Fruit fly (Drosophila melanogaster): Measurements from ENCODE around the gene pim.

Gene pim

DNA sequence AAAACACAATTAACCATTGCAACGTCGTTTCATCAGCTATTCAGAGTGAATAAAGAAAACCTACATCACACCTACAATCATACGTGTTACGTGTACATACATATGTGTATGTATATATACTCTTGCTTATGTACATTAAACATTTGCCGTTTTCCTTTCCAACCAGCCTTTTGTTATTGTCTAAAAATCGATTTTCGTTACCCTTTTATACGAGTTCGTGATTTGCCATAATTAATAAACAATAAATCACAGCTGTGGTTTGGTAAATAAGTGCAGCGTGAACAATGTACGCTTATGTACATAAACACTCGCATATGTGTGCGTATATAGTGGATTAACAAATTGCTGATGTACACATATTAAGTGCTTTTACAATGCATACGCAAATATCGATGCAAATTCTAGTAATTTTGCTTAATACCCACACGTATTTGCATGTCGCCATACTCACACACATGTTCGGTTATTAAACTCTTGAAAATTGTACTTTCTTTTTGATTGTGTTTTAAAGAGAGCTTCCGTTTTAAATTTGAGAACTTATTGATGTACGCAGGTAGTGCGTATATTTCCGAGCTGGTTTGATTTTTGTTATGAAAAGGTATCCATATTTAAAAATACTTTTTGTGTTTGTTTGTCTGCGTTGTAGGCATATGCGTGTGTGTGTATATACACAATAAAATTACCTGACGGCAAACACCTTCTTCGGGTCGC is 34.2 kb downstream of the pim start:
- no peak for TF ChIP-seq h (GFP tag; optimal IDR thresholded peaks at IDR 0.05)
- no peak for TF ChIP-seq usp (GFP tag; optimal IDR thresholded peaks at IDR 0.05)
- TF ChIP-seq dmrt93B (GFP tag; optimal IDR thresholded peaks at IDR 0.05), result no peak
- TF ChIP-seq CrebA (GFP tag; optimal IDR thresholded peaks at IDR 0.05; ENCODE audit: borderline replicate concordance), result no peak
- no peak for TF ChIP-seq Dif (GFP tag; optimal IDR thresholded peaks at IDR 0.05; ENCODE audit: partially characterized antibody)
- no peak for TF ChIP-seq CG32264 (GFP tag; optimal IDR thresholded peaks at IDR 0.05)
- no peak for TF ChIP-seq GATAd (GFP tag; optimal IDR thresholded peaks at IDR 0.05)
- peak; percentile 4 for TF ChIP-seq tai (GFP tag; optimal IDR thresholded peaks at IDR 0.05)
- no peak for TF ChIP-seq sage (GFP tag; optimal IDR thresholded peaks at IDR 0.05)
- no peak for TF ChIP-seq Hr83 (GFP tag; optimal IDR thresholded peaks at IDR 0.05; ENCODE audit: poor library complexity, severe bottlenecking)
- TF ChIP-seq br (GFP tag; optimal IDR thresholded peaks at IDR 0.05), result no peak
- TF ChIP-seq Jra (GFP tag; optimal IDR thresholded peaks at IDR 0.05), result peak; percentile 36
- TF ChIP-seq ey (GFP tag; optimal IDR thresholded peaks at IDR 0.05), result no peak
- TF ChIP-seq fru (GFP tag; optimal IDR thresholded peaks at IDR 0.05), result no peak

DNA sequence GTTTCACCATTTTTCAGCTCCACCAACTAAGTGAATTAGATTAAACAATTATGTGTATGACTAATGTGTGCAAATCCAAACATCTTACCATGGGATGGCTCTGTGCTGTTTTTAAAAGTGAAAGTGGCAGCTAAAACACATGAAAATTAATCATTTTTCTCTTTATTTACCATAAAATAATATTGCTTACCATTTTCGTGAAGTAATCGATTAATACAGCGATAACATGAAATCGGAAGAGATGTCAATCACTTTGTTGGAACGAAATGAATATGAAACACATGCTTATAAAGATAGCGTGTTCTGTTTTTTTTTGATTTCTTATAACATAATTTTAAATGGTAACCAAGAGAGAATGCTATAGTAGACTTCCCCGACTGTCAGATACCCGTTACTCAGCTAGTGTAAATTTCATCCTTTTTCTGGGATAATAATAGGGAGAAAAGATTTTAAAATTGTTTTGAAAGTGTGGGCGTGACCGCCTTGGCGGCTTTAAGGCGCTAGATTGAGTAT is 41.1 kb downstream of the pim start:
- TF ChIP-seq woc (GFP tag; optimal IDR thresholded peaks at IDR 0.05) (peak; percentile 40), CG32264 (GFP tag; optimal IDR thresholded peaks at IDR 0.05) (no peak), Hr78 (GFP tag; optimal IDR thresholded peaks at IDR 0.05) (no peak), h (GFP tag; optimal IDR thresholded peaks at IDR 0.05) (no peak), N (GFP tag; optimal IDR thresholded peaks at IDR 0.05) (no peak), sage (GFP tag; optimal IDR thresholded peaks at IDR 0.05) (no peak), dsf (GFP tag; optimal IDR thresholded peaks at IDR 0.05; ENCODE audit: borderline replicate concordance) (no peak), Myc (optimal IDR thresholded peaks at IDR 0.05) (peak; percentile 7), Hnf4 (GFP tag; optimal IDR thresholded peaks at IDR 0.05) (no peak), Sp1 (GFP tag; optimal IDR thresholded peaks at IDR 0.05) (no peak), brk (GFP tag; optimal IDR thresholded peaks at IDR 0.05) (no peak), HLH106 (tag; optimal IDR thresholded peaks at IDR 0.05) (no peak), ey (GFP tag; optimal IDR thresholded peaks at IDR 0.05) (no peak), Dfd (GFP tag; optimal IDR thresholded peaks at IDR 0.05) (no peak), rgr (GFP tag; optimal IDR thresholded peaks at IDR 0.05) (no peak)

DNA sequence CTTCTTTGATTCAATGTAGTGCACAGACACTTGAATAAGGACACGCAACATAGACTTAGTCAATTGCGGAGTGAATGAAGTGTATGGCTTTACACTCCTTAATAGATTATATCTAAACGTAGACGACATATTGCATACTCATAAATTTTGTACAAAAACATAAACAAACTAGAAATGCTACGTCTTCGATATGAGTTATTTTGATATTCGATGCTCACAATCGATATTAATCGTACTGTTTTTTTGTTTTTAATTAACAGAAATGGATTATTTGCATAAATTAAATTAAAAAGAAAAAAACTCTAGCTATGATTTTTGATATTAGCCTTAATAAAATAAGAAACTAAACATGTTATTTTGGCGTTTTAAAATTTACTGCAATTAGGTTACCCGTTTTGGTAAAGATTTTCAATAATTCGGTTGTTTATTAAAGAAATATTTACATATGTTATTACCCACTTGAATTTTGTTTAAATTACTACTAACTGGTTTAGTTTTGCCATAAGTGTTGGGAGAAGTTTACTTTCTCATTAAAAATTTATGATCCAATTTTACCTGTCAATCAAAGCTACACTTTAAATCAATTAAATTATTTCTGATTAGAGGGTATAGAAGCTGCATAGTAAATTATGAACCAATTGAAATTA is 42.3 kb downstream of the pim start, which contains the start of the genes CG17768, LSm-4 and Ir31a:
CG17768 (minus strand) TSS at position 196 of the 647 bp plus-strand sequence.
LSm-4 (minus strand) TSS at position 196 of the 647 bp plus-strand sequence.
Ir31a (plus strand) TSS at position 558 of the 647 bp plus-strand sequence.
- TF ChIP-seq dl (GFP tag; optimal IDR thresholded peaks at IDR 0.05; ENCODE audit: insufficient read depth in 1 of 2, partially characterized antibody in 2 of 2) (no peak), woc (GFP tag; optimal IDR thresholded peaks at IDR 0.05) (peak; percentile 7)

dm6 chr2L:10408122-10408576 is 45.4 kb downstream of the pim start, which contains the start of the genes Ip259 and RpS27A:
TSS of gene Ip259 (plus strand) at chr2L:10408352.
TSS of gene RpS27A (plus strand) at chr2L:10408352.
- TF ChIP-seq Hr83 (GFP tag; optimal IDR thresholded peaks at IDR 0.05; ENCODE audit: poor library complexity, severe bottlenecking), result peak; percentile 86
- peak; percentile 55 for TF ChIP-seq CG32264 (GFP tag; optimal IDR thresholded peaks at IDR 0.05)
- TF ChIP-seq br (GFP tag; optimal IDR thresholded peaks at IDR 0.05), result no peak
- peak; percentile 66 for TF ChIP-seq tai (GFP tag; optimal IDR thresholded peaks at IDR 0.05)
- peak; percentile 79 for TF ChIP-seq Sp1 (GFP tag; optimal IDR thresholded peaks at IDR 0.05)
- TF ChIP-seq GATAd (GFP tag; optimal IDR thresholded peaks at IDR 0.05), result no peak
- peak; percentile 37 for TF ChIP-seq ey (GFP tag; optimal IDR thresholded peaks at IDR 0.05)
- peak; percentile 84 for TF ChIP-seq woc (GFP tag; optimal IDR thresholded peaks at IDR 0.05)
- peak; percentile 81 for TF ChIP-seq CG9705 (GFP tag; optimal IDR thresholded peaks at IDR 0.05)
- no peak for TF ChIP-seq jim (GFP tag; optimal IDR thresholded peaks at IDR 0.05)
- TF ChIP-seq Rel (GFP tag; optimal IDR thresholded peaks at IDR 0.05), result no peak
- no peak for TF ChIP-seq Rel (tag; optimal IDR thresholded peaks at IDR 0.05)
- TF ChIP-seq Mio (GFP tag; optimal IDR thresholded peaks at IDR 0.05), result peak; percentile 24
- no peak for TF ChIP-seq pan (optimal IDR thresholded peaks at IDR 0.05)
- peak; percentile 62 for TF ChIP-seq OdsH (GFP tag; optimal IDR thresholded peaks at IDR 0.05)
- TF ChIP-seq dl (GFP tag; optimal IDR thresholded peaks at IDR 0.05; ENCODE audit: insufficient read depth in 1 of 2, partially characterized antibody in 2 of 2), result no peak
- TF ChIP-seq psq (GFP tag; optimal IDR thresholded peaks at IDR 0.05), result peak; percentile 38
- peak in 1 of 2 experiments; percentile 2 for TF ChIP-seq foxo (GFP tag; optimal IDR thresholded peaks at IDR 0.05)
- TF ChIP-seq Vsx2 (GFP tag; optimal IDR thresholded peaks at IDR 0.05; ENCODE audit: partially characterized antibody), result no peak
- TF ChIP-seq brk (GFP tag; optimal IDR thresholded peaks at IDR 0.05), result peak; percentile 22
- TF ChIP-seq Dfd (GFP tag; optimal IDR thresholded peaks at IDR 0.05), result no peak
- TF ChIP-seq Myc (optimal IDR thresholded peaks at IDR 0.05), result peak; percentile 70
- TF ChIP-seq Hnf4 (GFP tag; optimal IDR thresholded peaks at IDR 0.05), result peak; percentile 64
- TF ChIP-seq rgr (GFP tag; optimal IDR thresholded peaks at IDR 0.05), result peak; percentile 83
- peak; percentile 38 for TF ChIP-seq Jra (GFP tag; optimal IDR thresholded peaks at IDR 0.05)
- TF ChIP-seq Abd-B (GFP tag; optimal IDR thresholded peaks at IDR 0.05), result no peak
- TF ChIP-seq dmrt93B (GFP tag; optimal IDR thresholded peaks at IDR 0.05), result no peak
- no peak for TF ChIP-seq Hr78 (GFP tag; optimal IDR thresholded peaks at IDR 0.05)
- TF ChIP-seq HLH106 (tag; optimal IDR thresholded peaks at IDR 0.05), result peak; percentile 68
- TF ChIP-seq sv (GFP tag; optimal IDR thresholded peaks at IDR 0.05), result no peak
- no peak for TF ChIP-seq fru (GFP tag; optimal IDR thresholded peaks at IDR 0.05)
- TF ChIP-seq Dif (GFP tag; optimal IDR thresholded peaks at IDR 0.05; ENCODE audit: partially characterized antibody), result peak; percentile 39

Measured in whole organism, wandering third instar larva.